Fruit fly (Drosophila melanogaster) whole organism, embryonic: ENCODE data around the gene CG4004.
A peak's percentile ranks its signal among the peaks of the same experiment; 100 is the strongest.

Source experiments
- CG10274 ChIP-seq: fragments of 200-800 bp; sonication (Bioruptor generic); optimal IDR thresholded peaks from 3 replicates; lab custom pipeline; 2017; ENCODE audit warnings: missing biosample characterization, mild to moderate bottlenecking, missing genetic modification characterization
- CG11085 ChIP-seq: fragments of 200-800 bp; sonication (Bioruptor generic); IDR thresholded peaks from 2 replicates; pipeline ENCODE4 v1.3.6; 2022; ENCODE audit warnings: missing biosample characterization, missing genetic modification characterization
- CG11093 ChIP-seq: fragments of 200-800 bp; sonication (Bioruptor generic); IDR thresholded peaks from 3 replicates; pipeline ENCODE4 v1.3.6; 2022; ENCODE audit warnings: missing biosample characterization, missing genetic modification characterization
- CG12744 ChIP-seq: fragments of 200-800 bp; sonication (Bioruptor generic); optimal IDR thresholded peaks from 2 replicates; lab custom pipeline; 2016; ENCODE audit warnings: missing biosample characterization, missing genetic modification characterization
- CG13775 ChIP-seq: fragments of 200-800 bp; sonication (Bioruptor generic); optimal IDR thresholded peaks from 3 replicates; lab custom pipeline; 2017; ENCODE audit warnings: missing biosample characterization, mild to moderate bottlenecking, missing genetic modification characterization
- CG14667 ChIP-seq: fragments of 200-800 bp; sonication (Bioruptor generic); IDR thresholded peaks from 2 replicates; pipeline ENCODE4 v1.3.6; 2022; ENCODE audit warnings: missing biosample characterization, missing genetic modification characterization
- CG14860 ChIP-seq: fragments of 200-800 bp; sonication (Bioruptor generic); IDR thresholded peaks from 3 replicates; pipeline ENCODE4 v1.3.6; 2022; ENCODE audit warnings: missing biosample characterization, missing genetic modification characterization; ENCODE audit not compliant: partially characterized antibody
- CG16815 ChIP-seq: fragments of 200-800 bp; sonication (Bioruptor generic); optimal IDR thresholded peaks from 3 replicates; lab custom pipeline; 2017; ENCODE audit warnings: missing biosample characterization, mild to moderate bottlenecking, missing genetic modification characterization
- CG1792 ChIP-seq: fragments of 200-800 bp; sonication (Bioruptor generic); optimal IDR thresholded peaks from 2 replicates; lab custom pipeline; 2016; ENCODE audit warnings: missing biosample characterization, missing genetic modification characterization
- CG4424 ChIP-seq: fragments of 200-800 bp; sonication (Bioruptor generic); optimal IDR thresholded peaks from 3 replicates; lab custom pipeline; 2016; ENCODE audit warnings: missing biosample characterization, missing genetic modification characterization
- CG7357 ChIP-seq: fragments of 200-800 bp; sonication (Bioruptor generic); IDR thresholded peaks from 3 replicates; pipeline ENCODE4 v1.3.6; 2022; ENCODE audit warnings: missing biosample characterization, missing genetic modification characterization
- CG8290 ChIP-seq, 3 experiments: fragments of 200-800 bp; sonication (Bioruptor generic); optimal IDR thresholded peaks; 2 replicates each; lab custom pipeline; 2016 to 2019; ENCODE audit warnings: missing biosample characterization in 3 of 3, missing genetic modification characterization in 3 of 3, mild to moderate bottlenecking in 2 of 3, moderate library complexity in 1 of 3
- CG8359 ChIP-seq: fragments of 200-800 bp; sonication (Bioruptor generic); optimal IDR thresholded peaks from 2 replicates; lab custom pipeline; 2017; ENCODE audit warnings: missing biosample characterization, mild to moderate bottlenecking, missing genetic modification characterization, borderline replicate concordance
- CG9215 ChIP-seq: fragments of 200-800 bp; sonication (Bioruptor generic); IDR thresholded peaks from 2 replicates; pipeline ENCODE4 v1.3.6; 2022; ENCODE audit warnings: missing biosample characterization, missing genetic modification characterization
- CG9876 ChIP-seq: fragments of 200-800 bp; sonication (Bioruptor generic); optimal IDR thresholded peaks from 2 replicates; lab custom pipeline; 2016; ENCODE audit warnings: missing biosample characterization, missing genetic modification characterization
- CTCF ChIP-seq: fragments of 200-800 bp; sonication (Bioruptor generic); optimal IDR thresholded peaks from 2 replicates; lab custom pipeline; 2017; ENCODE audit warnings: missing biosample characterization, mild to moderate bottlenecking, missing genetic modification characterization, moderate library complexity
- CoRest ChIP-seq: fragments of 200-800 bp; sonication (Bioruptor generic); optimal IDR thresholded peaks from 3 replicates; lab custom pipeline; 2018; ENCODE audit warnings: missing biosample characterization, mild to moderate bottlenecking, missing genetic modification characterization, moderate library complexity
- D ChIP-seq, 2 experiments: fragments of 200-800 bp in 1 of 2; fragments of >200 bp in 1 of 2; sonication (Bioruptor generic) in 1 of 2; optimal IDR thresholded peaks; 2 replicates in 1 of 2; 3 replicates in 1 of 2; lab custom pipeline; 2017; ENCODE audit warnings: mild to moderate bottlenecking in 1 of 2, missing biosample characterization in 1 of 2, missing genetic modification characterization in 1 of 2, missing genetic modification reagents in 1 of 2
- Dad ChIP-seq: fragments of 200-800 bp; sonication (Bioruptor generic); optimal IDR thresholded peaks from 3 replicates; lab custom pipeline; 2016; ENCODE audit warnings: missing biosample characterization, missing genetic modification characterization
- Dip3 ChIP-seq: fragments of 200-800 bp; sonication (Bioruptor generic); optimal IDR thresholded peaks from 3 replicates; lab custom pipeline; 2016; ENCODE audit warnings: missing biosample characterization, missing genetic modification characterization
- Doc2 ChIP-seq: fragments of 200-800 bp; sonication (Bioruptor generic); IDR thresholded peaks from 2 replicates; pipeline ENCODE4 v1.3.6; 2022; ENCODE audit warnings: missing biosample characterization, missing genetic modification characterization
- H15 ChIP-seq: fragments of 200-800 bp; sonication (Bioruptor generic); IDR thresholded peaks from 3 replicates; pipeline ENCODE4 v1.3.6; 2022; ENCODE audit warnings: missing biosample characterization, missing genetic modification characterization
- NfI ChIP-seq: fragments of 200-800 bp; sonication (Bioruptor generic); optimal IDR thresholded peaks from 3 replicates; lab custom pipeline; 2018; ENCODE audit warnings: missing biosample characterization, mild to moderate bottlenecking, missing genetic modification characterization, moderate library complexity
- Oli ChIP-seq: fragments of 200-800 bp; sonication (Bioruptor generic); optimal IDR thresholded peaks from 2 replicates; lab custom pipeline; 2018; ENCODE audit warnings: missing biosample characterization, mild to moderate bottlenecking, missing genetic modification characterization, moderate library complexity
- Opbp ChIP-seq: fragments of 200-800 bp; sonication (Bioruptor generic); IDR thresholded peaks from 3 replicates; pipeline ENCODE4 v1.3.6; 2022; ENCODE audit warnings: missing biosample characterization, missing genetic modification characterization; ENCODE audit not compliant: partially characterized antibody
- Sin3A ChIP-seq: fragments of >200 bp; optimal IDR thresholded peaks from 2 replicates; lab custom pipeline; 2018
- Ssrp ChIP-seq: fragments of 200-800 bp; sonication (Bioruptor generic); optimal IDR thresholded peaks from 2 replicates; lab custom pipeline; 2018; ENCODE audit warnings: missing biosample characterization, mild to moderate bottlenecking, missing genetic modification characterization, moderate library complexity
- Trl ChIP-seq, 3 experiments: fragments of >200 bp in 2 of 3; fragments of 200-800 bp in 1 of 3; sonication (Bioruptor generic) in 1 of 3; optimal IDR thresholded peaks; 2 replicates in 1 of 3; 3 replicates in 2 of 3; lab custom pipeline; 2016 to 2017; ENCODE audit warnings: missing biosample characterization in 1 of 3, missing genetic modification characterization in 1 of 3
- YL-1 ChIP-seq: fragments of 200-800 bp; sonication (Bioruptor generic); optimal IDR thresholded peaks from 3 replicates; lab custom pipeline; 2017; ENCODE audit warnings: missing biosample characterization, mild to moderate bottlenecking, missing genetic modification characterization
- ash1 ChIP-seq: fragments of 200-800 bp; sonication (Bioruptor generic); optimal IDR thresholded peaks from 2 replicates; lab custom pipeline; 2018; ENCODE audit warnings: missing biosample characterization, mild to moderate bottlenecking, missing genetic modification characterization
- chn ChIP-seq: fragments of 200-800 bp; sonication (Bioruptor generic); optimal IDR thresholded peaks from 2 replicates; lab custom pipeline; 2016; ENCODE audit warnings: missing biosample characterization, missing genetic modification characterization
- dmrt99B ChIP-seq: fragments of 200-800 bp; sonication (Bioruptor generic); optimal IDR thresholded peaks from 2 replicates; lab custom pipeline; 2018; ENCODE audit warnings: missing biosample characterization, mild to moderate bottlenecking, missing genetic modification characterization, moderate library complexity
- ind ChIP-seq: fragments of 200-800 bp; sonication (Bioruptor generic); optimal IDR thresholded peaks from 3 replicates; lab custom pipeline; 2016; ENCODE audit warnings: missing biosample characterization, missing genetic modification characterization
- jumu ChIP-seq: fragments of 200-800 bp; sonication (Bioruptor generic); optimal IDR thresholded peaks from 3 replicates; lab custom pipeline; 2016; ENCODE audit warnings: missing biosample characterization, missing genetic modification characterization
- nmo ChIP-seq: fragments of 200-800 bp; sonication (Bioruptor generic); optimal IDR thresholded peaks from 2 replicates; lab custom pipeline; 2018; ENCODE audit warnings: missing biosample characterization, mild to moderate bottlenecking, missing genetic modification characterization, moderate library complexity
- org-1 ChIP-seq: fragments of 200-800 bp; sonication (Bioruptor generic); optimal IDR thresholded peaks from 2 replicates; lab custom pipeline; 2017; ENCODE audit warnings: missing biosample characterization, missing genetic modification characterization
- phol ChIP-seq: fragments of 200-800 bp; sonication (Bioruptor generic); optimal IDR thresholded peaks from 3 replicates; lab custom pipeline; 2018; ENCODE audit warnings: missing biosample characterization, mild to moderate bottlenecking, missing genetic modification characterization, moderate library complexity
- pita ChIP-seq: fragments of 200-800 bp; sonication (Bioruptor generic); optimal IDR thresholded peaks from 2 replicates; lab custom pipeline; 2017; ENCODE audit warnings: missing biosample characterization, mild to moderate bottlenecking, missing genetic modification characterization
- psq ChIP-seq: fragments of 200-800 bp; sonication (Bioruptor generic); optimal IDR thresholded peaks from 2 replicates; lab custom pipeline; 2017; ENCODE audit warnings: missing biosample characterization, missing genetic modification characterization
- ro ChIP-seq: fragments of 200-800 bp; sonication (Bioruptor generic); IDR thresholded peaks from 2 replicates; pipeline ENCODE4 v1.3.6; 2022; ENCODE audit warnings: missing biosample characterization, missing genetic modification characterization
- salm ChIP-seq: fragments of 200-800 bp; sonication (Bioruptor generic); optimal IDR thresholded peaks from 2 replicates; lab custom pipeline; 2018; ENCODE audit warnings: missing biosample characterization, mild to moderate bottlenecking, missing genetic modification characterization
- schlank ChIP-seq: fragments of 200-800 bp; sonication (Bioruptor generic); optimal IDR thresholded peaks from 2 replicates; lab custom pipeline; 2018; ENCODE audit warnings: missing biosample characterization, mild to moderate bottlenecking, missing genetic modification characterization
- slbo ChIP-seq: fragments of 200-800 bp; sonication (Bioruptor generic); IDR thresholded peaks from 2 replicates; pipeline ENCODE4 v1.3.6; 2022; ENCODE audit warnings: missing biosample characterization, missing genetic modification characterization
- ssp ChIP-seq: fragments of 200-800 bp; sonication (Bioruptor generic); IDR thresholded peaks from 2 replicates; pipeline ENCODE4 v1.3.6; 2022; ENCODE audit warnings: missing biosample characterization, missing genetic modification characterization
- tll ChIP-seq, 2 experiments: fragments of 200-800 bp in 1 of 2; fragments of >200 bp in 1 of 2; sonication (Bioruptor generic) in 1 of 2; optimal IDR thresholded peaks; 2 replicates each; lab custom pipeline; 2017 to 2019; ENCODE audit warnings: missing biosample characterization in 2 of 2, missing genetic modification characterization in 2 of 2, mild to moderate bottlenecking in 1 of 2, moderate library complexity in 1 of 2
- toy ChIP-seq: fragments of 200-800 bp; sonication (Bioruptor generic); IDR thresholded peaks from 2 replicates; pipeline ENCODE4 v1.3.6; 2022; ENCODE audit warnings: missing biosample characterization, missing genetic modification characterization
- twi ChIP-seq: fragments of 200-800 bp; optimal IDR thresholded peaks from 2 replicates; lab custom pipeline; 2019; ENCODE audit warnings: missing biosample characterization, mild to moderate bottlenecking, missing genetic modification characterization, moderate library complexity
- yki ChIP-seq: fragments of >200 bp; optimal IDR thresholded peaks from 3 replicates; lab custom pipeline; 2018

Gene CG4004

DNA sequence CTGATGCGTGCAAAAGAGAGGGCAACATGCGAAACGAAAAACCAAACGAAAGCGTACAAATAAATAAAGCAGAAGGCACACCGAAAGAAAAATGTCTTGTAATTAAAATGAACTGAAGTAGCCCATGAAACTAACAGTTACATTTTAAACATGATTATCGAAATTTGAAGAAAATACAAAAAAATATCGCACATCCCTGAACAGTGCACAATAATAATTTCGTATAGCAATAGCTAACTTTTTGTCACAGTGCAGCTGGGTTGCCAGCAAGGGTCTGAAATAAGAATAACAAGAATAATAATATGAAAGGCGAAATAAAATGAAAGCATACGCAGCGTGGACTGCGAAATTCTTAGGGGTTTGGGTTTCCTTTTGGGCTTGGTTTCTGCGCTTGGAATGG, 8.2 kb downstream of the CG4004 start (continued):
- TF ChIP-seq H15 (GFP tag; lab: Robert Waterston, UW) (peak; percentile 99), CTCF (GFP tag; lab: Kevin White, UChicago) (peak; percentile 41)

dm6 chrX:12753602-12754347, 9.8 kb downstream of the CG4004 start:
- TF ChIP-seq CG13775 (no peak), CG9215 (no peak), CG8359 (GFP tag; lab: Kevin White, UChicago) (no peak), CG10274 (GFP tag; lab: Kevin White, UChicago) (no peak), CG7357 (GFP tag; lab: Robert Waterston, UW) (no peak), yki (no peak), ash1 (peak; percentile 83), Sin3A (no peak), CG12744 (GFP tag; lab: Kevin White, UChicago) (no peak), Oli (tag; lab: Kevin White, UChicago) (no peak), schlank (tag; lab: Kevin White, UChicago) (no peak), twi (tag; lab: Kevin White, UChicago) (peak; percentile 55), jumu (GFP tag; lab: Kevin White, UChicago) (no peak), CG11093 (GFP tag; lab: Robert Waterston, UW) (no peak), chn (no peak), CG9876 (GFP tag; lab: Kevin White, UChicago) (no peak), Dip3 (GFP tag; lab: Kevin White, UChicago) (no peak), D (optimal IDR thresholded peaks at IDR 0.05; lab: Kevin White, UChicago) (no peak), D (GFP tag; optimal IDR thresholded peaks at IDR 0.05; lab: Kevin White, UChicago) (no peak), ind (GFP tag; lab: Kevin White, UChicago) (no peak), Opbp (GFP tag; lab: Robert Waterston, UW) (no peak), CG14667 (no peak), psq (GFP tag; lab: Kevin White, UChicago) (peak; percentile 81), CG11085 (GFP tag; lab: Robert Waterston, UW) (no peak), salm (tag; lab: Kevin White, UChicago) (peak; percentile 9), org-1 (GFP tag; lab: Kevin White, UChicago) (no peak), CoRest (tag; lab: Kevin White, UChicago) (no peak), dmrt99B (tag; lab: Kevin White, UChicago) (no peak), CG8290 (GFP tag; optimal IDR thresholded peaks at IDR 0.05; lab: Kevin White, UChicago) (no peak), CG8290 (tag; optimal IDR thresholded peaks at IDR 0.05; lab: Kevin White, UChicago) (peak in 1 of 2 experiments; percentile 62), Ssrp (tag; lab: Kevin White, UChicago) (no peak), pita (GFP tag; lab: Kevin White, UChicago) (no peak), ssp (GFP tag; lab: Robert Waterston, UW) (no peak), toy (GFP tag; lab: Robert Waterston, UW) (no peak), tll (GFP tag; optimal IDR thresholded peaks at IDR 0.05; lab: Kevin White, UChicago) (no peak), CG16815 (no peak), slbo (GFP tag; lab: Robert Waterston, UW) (no peak), CG1792 (no peak), CG14860 (GFP tag; lab: Robert Waterston, UW) (no peak), Dad (GFP tag; lab: Kevin White, UChicago) (no peak), Doc2 (no peak), CG4424 (no peak), Trl (optimal IDR thresholded peaks at IDR 0.05; lab: Kevin White, UChicago) (peak; percentile 62 to 68), Trl (GFP tag; optimal IDR thresholded peaks at IDR 0.05; lab: Kevin White, UChicago) (no peak), ro (no peak), nmo (GFP tag; lab: Kevin White, UChicago) (no peak), NfI (no peak), phol (no peak), YL-1 (no peak)
